Worm (Caenorhabditis elegans) whole organism, L4/young adult: ENCODE measurements around the gene mstr-2.

Experiments used
- W03F9.2 ChIP-seq: fragments of 150-350 bp; optimal IDR thresholded peaks from 2 replicates; lab custom pipeline; 2014; ENCODE audit warnings: missing biosample characterization, missing genetic modification characterization
- dao-5 ChIP-seq: sonication (generic microtip); optimal IDR thresholded peaks from 2 replicates; lab custom pipeline; 2016; ENCODE audit warnings: missing genotype, missing genetic modification characterization, moderate library complexity, missing compliant biosample characterization
- him-1 ChIP-seq: sonication (generic microtip); optimal IDR thresholded peaks from 2 replicates; lab custom pipeline; 2016; ENCODE audit warnings: missing genotype, missing genetic modification reagents, missing genetic modification characterization, missing compliant biosample characterization

mstr-2 gene

DNA sequence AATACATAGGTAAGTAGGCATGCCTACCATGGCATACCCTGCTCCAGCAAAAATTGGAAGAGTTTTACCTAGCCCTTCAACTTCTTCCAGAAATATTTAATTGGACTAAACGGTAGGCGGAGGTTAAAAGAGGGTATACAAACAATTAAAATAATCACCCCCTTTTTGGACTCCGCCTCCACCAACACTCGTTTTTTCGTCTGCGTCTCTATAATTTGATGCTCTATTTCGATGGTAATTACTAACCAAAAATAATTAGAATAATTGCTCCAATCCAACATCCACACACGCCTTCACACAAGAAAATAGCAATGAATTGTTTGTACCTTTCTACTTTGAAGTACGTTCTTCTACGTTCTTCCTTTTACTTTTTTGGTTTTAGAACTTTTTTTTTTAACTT is 16.2 kb upstream of the mstr-2 start:
- TF ChIP-seq dao-5 (tag; lab: Kevin White, UChicago) (no peak), him-1 (tag; lab: Kevin White, UChicago) (no peak), W03F9.2 (tag; lab: Kevin White, UChicago) (no peak)

DNA sequence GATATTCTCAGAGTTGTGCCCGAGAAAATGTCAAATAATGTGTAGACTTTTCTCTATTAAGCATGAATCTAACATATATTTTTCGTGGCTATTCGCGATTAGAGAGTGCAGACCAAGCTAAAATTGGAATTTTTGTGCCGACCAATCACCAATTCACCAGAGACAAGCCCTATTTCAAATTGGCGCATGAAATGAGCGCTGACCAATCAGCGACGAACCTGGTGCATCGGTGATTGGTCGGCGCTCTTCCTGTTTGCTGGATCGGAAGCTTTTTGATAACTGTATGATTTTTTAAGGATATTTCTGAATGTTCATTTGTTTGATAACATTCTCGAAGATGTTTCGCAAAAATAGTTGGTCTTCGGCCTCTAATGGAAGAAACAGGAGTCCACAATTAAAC is 15.6 kb upstream of the mstr-2 start:
- TF ChIP-seq him-1 (tag; lab: Kevin White, UChicago) (no peak), dao-5 (tag; lab: Kevin White, UChicago) (no peak)

DNA sequence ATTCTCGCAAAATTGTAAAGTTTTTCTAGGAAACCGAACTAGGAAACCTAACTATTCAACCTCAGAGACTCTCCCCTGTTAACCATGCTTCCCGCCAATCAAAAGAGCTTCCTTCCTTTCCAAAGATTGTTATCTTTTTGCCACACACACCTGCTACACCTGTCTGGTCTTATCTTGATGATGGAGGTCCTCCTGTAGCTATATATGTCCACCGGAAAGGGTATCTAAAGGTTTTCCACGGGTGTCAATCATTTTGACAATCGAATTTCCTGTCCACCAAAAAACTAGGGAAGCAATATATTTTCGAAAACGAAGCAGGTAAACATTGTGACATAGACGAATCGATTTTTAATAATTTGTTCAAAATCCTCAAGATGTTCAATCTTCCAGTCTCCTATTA is 15.1 kb upstream of the mstr-2 start:
- TF ChIP-seq dao-5 (tag; lab: Kevin White, UChicago) (no peak), him-1 (tag; lab: Kevin White, UChicago) (no peak), W03F9.2 (tag; lab: Kevin White, UChicago) (no peak)

DNA sequence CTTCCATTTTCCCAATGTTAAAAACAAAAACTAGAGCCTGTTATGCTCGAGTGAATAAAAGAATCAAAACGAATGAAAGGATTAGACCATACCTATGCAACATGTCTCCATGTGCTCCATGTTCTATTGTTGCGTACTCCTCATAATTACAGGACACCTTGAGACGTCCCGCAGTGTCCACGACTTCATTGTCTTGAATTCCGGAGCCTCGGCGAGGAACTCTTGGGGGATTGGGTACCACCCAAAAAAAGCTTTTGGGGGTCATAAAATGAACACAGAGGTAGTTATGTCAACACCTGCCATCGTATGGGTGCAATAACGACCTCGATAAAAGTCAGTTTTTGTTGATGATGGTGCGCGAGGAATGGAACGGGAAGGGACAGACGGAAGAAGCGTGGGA is 14.0 kb upstream of the mstr-2 start:
- TF ChIP-seq dao-5 (tag; lab: Kevin White, UChicago), result no peak
- no peak for TF ChIP-seq him-1 (tag; lab: Kevin White, UChicago)
- TF ChIP-seq W03F9.2 (tag; lab: Kevin White, UChicago), result no peak

DNA sequence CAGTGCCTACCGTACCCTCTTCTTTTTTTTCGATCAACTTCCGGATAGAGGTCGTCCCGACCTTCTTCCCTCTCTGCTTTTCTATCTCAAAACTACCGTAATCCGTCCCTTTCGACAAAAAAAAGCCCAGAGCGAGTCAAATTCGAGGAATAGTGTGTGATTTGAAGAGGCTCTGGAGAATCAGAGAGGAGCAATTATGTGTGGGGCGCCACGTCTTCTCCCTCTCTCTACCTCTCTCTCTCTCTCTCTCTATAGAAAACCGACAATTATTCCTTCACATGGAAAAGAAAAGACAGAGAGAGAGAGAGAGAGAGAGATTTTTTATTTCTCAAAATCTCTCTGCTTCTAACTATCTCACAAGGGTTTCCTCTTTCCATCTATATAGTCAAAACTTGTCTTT is 12.3 kb upstream of the mstr-2 start:
- TF ChIP-seq dao-5 (tag; lab: Kevin White, UChicago) (no peak), W03F9.2 (tag; lab: Kevin White, UChicago) (no peak), him-1 (tag; lab: Kevin White, UChicago) (no peak)

DNA sequence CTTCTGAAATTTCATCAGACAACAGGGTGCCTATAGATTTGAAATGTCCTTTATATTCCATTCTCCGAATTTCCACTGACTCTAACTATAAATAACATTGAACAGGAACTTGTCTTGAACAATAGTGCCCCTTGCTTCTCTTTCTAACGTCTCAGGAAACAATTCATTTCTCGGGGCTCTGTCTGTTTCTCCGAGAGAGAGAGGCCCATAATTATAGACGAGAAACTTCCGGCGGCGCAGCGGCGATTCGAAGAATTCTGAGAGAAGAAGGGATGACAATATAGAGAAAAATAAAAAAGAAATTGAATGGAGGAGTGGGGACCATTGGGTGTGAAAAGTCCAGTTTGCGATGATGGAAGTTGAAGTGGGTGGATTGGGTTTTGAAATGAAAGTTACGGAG is 8.7 kb upstream of the mstr-2 start:
- TF ChIP-seq him-1 (tag; lab: Kevin White, UChicago) (no peak), dao-5 (tag; lab: Kevin White, UChicago) (no peak), W03F9.2 (tag; lab: Kevin White, UChicago) (no peak)

DNA sequence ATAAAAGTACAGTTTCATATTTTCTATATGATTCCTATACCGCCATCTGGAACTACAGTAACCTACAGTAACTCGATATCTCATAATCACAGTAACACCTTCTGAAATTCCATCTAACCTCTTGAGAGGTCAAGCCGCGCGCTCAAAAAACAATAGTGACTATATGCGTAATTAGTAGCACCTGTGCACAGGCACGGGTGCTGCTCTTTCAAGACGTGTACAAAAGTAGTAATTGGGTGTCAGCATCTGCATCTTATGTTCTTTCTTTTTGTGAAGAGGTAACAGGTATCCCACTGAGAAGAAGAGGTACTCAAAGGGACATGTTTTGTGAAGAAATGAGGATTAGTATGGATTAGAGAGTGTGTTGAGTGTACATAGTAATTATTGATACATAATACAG is 7.6 kb upstream of the mstr-2 start:
- TF ChIP-seq W03F9.2 (tag; lab: Kevin White, UChicago) (no peak), him-1 (tag; lab: Kevin White, UChicago) (no peak), dao-5 (tag; lab: Kevin White, UChicago) (no peak)

DNA sequence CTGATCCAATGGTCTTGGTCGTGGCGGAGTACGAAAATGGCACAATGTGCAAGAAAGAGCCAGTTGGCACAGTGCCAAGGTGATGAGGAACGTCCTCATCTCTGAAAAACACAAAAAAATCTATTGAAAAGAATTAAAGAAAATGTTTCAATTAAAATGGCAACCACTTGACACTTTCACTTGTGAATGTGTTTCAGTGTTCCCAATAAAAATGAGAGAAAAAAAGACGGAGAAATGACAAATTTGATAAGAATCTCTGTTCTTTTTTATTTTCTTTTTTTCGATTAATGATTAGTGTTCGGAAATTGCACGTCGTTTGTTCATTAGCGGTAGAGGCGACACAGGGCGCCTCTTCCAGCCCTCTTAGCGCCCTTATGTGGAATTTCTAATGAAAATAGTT is 1.6 kb upstream of the mstr-2 start, which contains the start of gene ndg-4:
Gene ndg-4 (minus strand): TSS at position 101 of the 400 bp plus-strand sequence.
- TF ChIP-seq dao-5 (tag; lab: Kevin White, UChicago), result no peak
- TF ChIP-seq W03F9.2 (tag; lab: Kevin White, UChicago), result no peak
- no peak for TF ChIP-seq him-1 (tag; lab: Kevin White, UChicago)

DNA sequence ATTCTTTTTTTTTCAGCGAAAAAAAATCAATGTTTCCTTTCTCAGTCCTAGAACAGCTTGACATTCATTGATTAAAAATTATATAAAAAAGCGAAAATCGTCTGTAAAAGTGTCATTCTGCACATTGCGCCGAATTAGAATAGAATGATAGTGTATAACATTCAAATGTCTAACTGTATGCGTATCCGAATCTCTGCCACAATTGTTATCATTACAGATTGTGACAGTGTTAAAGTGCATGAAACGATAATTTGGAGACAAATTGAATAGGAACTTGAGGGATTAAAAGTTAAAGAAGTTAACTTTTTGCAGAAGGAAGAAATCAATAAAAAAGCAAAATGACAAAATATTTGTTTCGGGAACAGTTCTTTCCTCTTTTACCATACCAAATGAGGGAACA is 522 bp upstream of the mstr-2 start:
- no peak for TF ChIP-seq W03F9.2 (tag; lab: Kevin White, UChicago)
- no peak for TF ChIP-seq dao-5 (tag; lab: Kevin White, UChicago)

DNA sequence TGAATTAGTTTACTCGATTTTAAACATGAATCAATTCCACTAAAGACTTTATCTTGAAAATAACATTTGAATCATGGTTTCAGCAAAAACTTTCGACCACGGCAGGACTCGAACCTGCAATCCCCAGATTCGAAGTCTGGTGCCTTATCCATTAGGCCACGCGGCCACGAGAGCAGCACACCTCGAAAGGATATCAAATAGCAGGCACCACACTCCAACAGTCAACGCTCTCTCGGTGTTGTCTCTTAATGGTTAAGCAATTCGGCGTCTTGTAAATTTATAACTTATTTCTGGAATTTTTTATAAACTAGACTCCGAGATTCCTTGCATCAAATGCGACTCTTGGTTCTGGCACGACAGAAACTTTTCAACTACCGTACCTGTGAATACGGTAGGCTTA is 1.9 kb downstream of the mstr-2 start:
- TF ChIP-seq dao-5 (tag; lab: Kevin White, UChicago), result peak; percentile 50
- peak; percentile 38 for TF ChIP-seq W03F9.2 (tag; lab: Kevin White, UChicago)
- TF ChIP-seq him-1 (tag; lab: Kevin White, UChicago), result peak; percentile 65

DNA sequence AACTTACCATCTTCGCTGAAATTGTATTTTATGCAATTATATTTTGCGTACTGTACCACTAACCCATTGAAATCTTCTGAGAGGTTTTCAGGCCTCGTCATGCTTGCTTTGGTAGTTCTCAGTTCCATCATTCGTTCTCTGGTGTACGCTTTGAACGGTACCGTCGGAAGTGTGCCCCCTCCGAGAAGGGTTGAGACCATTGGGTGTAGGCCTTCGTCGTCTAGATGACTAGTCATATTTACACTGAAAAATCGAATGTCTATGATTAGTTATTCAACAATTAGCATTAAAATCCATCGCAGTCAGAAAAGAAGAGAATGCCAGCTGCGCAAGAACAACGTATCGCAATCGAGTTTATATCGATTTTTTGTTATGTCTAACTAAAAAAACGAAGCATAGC is 6.0 kb downstream of the mstr-2 start, which contains the start of gene ifet-1:
Gene ifet-1 (minus strand): TSS at position 243 of the 400 bp plus-strand sequence.
- TF ChIP-seq him-1 (tag; lab: Kevin White, UChicago), result no peak
- no peak for TF ChIP-seq W03F9.2 (tag; lab: Kevin White, UChicago)
- no peak for TF ChIP-seq dao-5 (tag; lab: Kevin White, UChicago)

DNA sequence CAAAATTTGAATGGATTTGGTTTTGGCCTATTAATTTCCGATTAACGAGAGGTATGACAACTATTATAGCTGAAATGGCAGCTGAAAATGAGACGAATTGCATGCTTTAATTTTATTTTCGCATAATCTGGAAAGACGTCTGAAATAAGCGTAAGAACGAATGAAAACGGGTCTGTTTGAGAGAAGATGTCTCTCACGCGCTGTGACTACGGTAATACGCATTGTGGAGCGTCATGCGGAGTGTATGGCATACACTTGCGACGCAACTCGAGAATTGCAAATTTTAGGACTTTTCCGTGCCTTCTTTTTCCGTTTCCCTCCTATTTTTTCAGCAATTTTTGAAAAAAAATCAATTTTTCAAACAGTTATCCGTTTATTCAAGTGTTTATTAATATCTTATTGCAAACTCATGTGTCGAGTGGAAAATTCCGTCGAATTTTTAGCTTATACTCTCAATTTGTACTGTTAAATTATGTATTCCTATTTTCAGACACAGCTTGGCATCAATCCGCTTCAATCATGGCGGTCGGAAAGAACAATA is 6.6 kb downstream of the mstr-2 start, which contains the start of gene rps-1:
Gene rps-1 (plus strand): TSS at position 491 of the 541 bp plus-strand sequence.
- TF ChIP-seq him-1 (tag; lab: Kevin White, UChicago) (peak; percentile 96), dao-5 (tag; lab: Kevin White, UChicago) (no peak), W03F9.2 (tag; lab: Kevin White, UChicago) (peak; percentile 98)

DNA sequence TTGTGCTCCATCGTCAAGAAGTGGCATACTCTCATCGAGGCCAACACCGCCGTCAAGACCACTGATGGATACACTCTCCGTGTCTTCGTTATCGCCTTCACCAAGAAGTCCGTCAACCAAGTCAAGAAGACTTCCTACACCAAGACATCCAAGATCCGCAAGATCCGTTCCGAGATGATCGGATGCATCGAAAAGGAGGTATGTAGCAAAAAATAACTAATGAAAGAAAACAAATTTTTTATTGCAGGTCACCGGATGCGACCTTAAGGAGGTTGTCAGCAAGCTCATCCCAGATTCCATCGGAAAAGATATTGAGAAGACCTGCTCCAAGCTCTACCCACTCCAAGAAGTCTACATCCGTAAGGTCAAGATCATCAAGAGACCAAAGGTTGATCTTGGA is 7.4 kb downstream of the mstr-2 start:
- TF ChIP-seq him-1 (tag; lab: Kevin White, UChicago) (no peak), W03F9.2 (tag; lab: Kevin White, UChicago) (no peak), dao-5 (tag; lab: Kevin White, UChicago) (no peak)

DNA sequence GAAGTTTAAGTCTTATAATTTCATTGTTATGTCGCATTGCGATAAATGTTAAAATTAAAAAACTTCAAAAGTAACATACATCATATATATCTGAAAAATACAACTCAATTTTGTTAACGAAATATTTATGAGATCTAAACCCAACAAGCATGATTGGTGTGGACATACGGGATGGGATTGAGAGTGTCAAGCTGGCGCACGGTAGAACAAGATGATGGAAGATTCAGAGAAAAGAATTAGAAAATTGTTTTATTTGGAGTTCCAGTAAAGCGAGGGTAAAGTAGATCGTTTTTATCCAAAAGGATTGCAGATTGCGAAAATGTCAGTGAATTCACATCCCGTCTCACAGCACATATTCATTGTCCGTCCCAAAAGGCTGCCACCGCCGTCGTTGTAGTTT is 7.9 kb downstream of the mstr-2 start:
- TF ChIP-seq W03F9.2 (tag; lab: Kevin White, UChicago) (no peak), him-1 (tag; lab: Kevin White, UChicago) (no peak), dao-5 (tag; lab: Kevin White, UChicago) (no peak)
